Worm (Caenorhabditis elegans): ENCODE results near the gene rme-2.
"Not testable (repeated sequence)": the region's sequence is repeated elsewhere in the genome, so short reads cannot be mapped to it uniquely, and the experiment has no call there.

- TF ChIP-seq sea-1 (GFP tag; conservative IDR thresholded peaks at IDR 0.05); ama-1 (optimal IDR thresholded peaks at IDR 0.05); ets-7 (tag; optimal IDR thresholded peaks at IDR 0.05); flt-1 (GFP tag; IDR thresholded peaks at IDR 0.05); hnd-1 (tag; optimal IDR thresholded peaks at IDR 0.05); tra-4 (tag; optimal IDR thresholded peaks at IDR 0.05); F13C5.2 (tag; optimal IDR thresholded peaks at IDR 0.05); scrt-1 (GFP tag; IDR thresholded peaks at IDR 0.05); ceh-13 (GFP tag; optimal IDR thresholded peaks at IDR 0.05); aly-1 (tag; optimal IDR thresholded peaks at IDR 0.05): not testable (repeated sequence)
Observed at ce11 chrIV:5486208-5486731, 16.4 kb downstream of the rme-2 start, which contains the start of the genes snpc-3.1 and puf-7.

Data from whole organism, early embryonic.